Worm (Caenorhabditis elegans) whole organism, early embryonic: ENCODE data around the gene glb-21.

ENCODE experiments used
- B0310.2 ChIP-seq: sonication (generic microtip); optimal IDR thresholded peaks from 2 replicates; lab custom pipeline; 2016; ENCODE audit warnings: mild to moderate bottlenecking, missing genetic modification characterization, missing compliant biosample characterization
- ama-1 ChIP-seq: fragments of 150-350 bp; optimal IDR thresholded peaks from 2 replicates; lab custom pipeline; 2014
- tbx-11 ChIP-seq: fragments of 200-800 bp; sonication (Bioruptor generic); IDR thresholded peaks from 2 replicates; pipeline ENCODE4 v1.3.6; 2022; ENCODE audit warnings: missing genetic modification characterization, missing compliant biosample characterization
- tbx-37 ChIP-seq: fragments of 200-800 bp; sonication (Bioruptor generic); conservative IDR thresholded peaks from 2 replicates; pipeline ENCODE4 v1.3.6; 2022; ENCODE audit warnings: missing genetic modification reagents, missing genetic modification characterization, missing compliant biosample characterization

DNA sequence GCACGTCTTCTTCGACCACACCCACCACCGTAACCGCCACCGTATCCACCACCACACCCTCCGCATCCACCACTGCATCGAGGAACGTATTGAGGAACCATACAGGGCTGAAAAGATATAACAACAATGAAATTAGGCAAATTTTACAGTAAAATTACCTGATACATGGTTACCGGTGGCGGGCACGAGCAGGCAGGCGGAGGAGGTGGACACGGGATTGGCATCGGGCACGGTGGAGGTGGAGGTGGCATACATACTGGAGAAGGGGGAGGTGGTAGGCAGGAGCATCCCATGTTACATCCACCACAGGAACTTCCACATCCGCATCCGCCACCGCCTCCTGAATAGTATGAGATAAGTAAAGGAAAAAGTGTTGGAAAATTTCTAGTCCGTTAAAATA, 13.1 kb downstream of the glb-21 start:
- TF ChIP-seq ama-1 (no peak), tbx-37 (no peak), B0310.2 (tag; lab: Kevin White, UChicago) (no peak), tbx-11 (GFP tag; lab: Robert Waterston, UW) (no peak)
